Fruit fly (Drosophila melanogaster): ENCODE results near the gene ATPsynE.

The ATPsynE gene

dm6 chr3R:14287980-14288379, 38.8 kb upstream of the ATPsynE start (continued):
- TF ChIP-seq zfh2 (GFP tag; optimal IDR thresholded peaks at IDR 0.05) = no peak
- no peak for TF ChIP-seq CG18262 (tag; optimal IDR thresholded peaks at IDR 0.05)
- TF ChIP-seq pan (optimal IDR thresholded peaks at IDR 0.05) = no peak
- peak in 1 of 2 experiments; percentile 25 for TF ChIP-seq pan (GFP tag; optimal IDR thresholded peaks at IDR 0.05 in 1 of 2, IDR thresholded peaks at IDR 0.05 in 1 of 2)
- TF ChIP-seq Max (GFP tag; optimal IDR thresholded peaks at IDR 0.05) = no peak
- TF ChIP-seq shn (GFP tag; optimal IDR thresholded peaks at IDR 0.05) = no peak
- TF ChIP-seq dysf (GFP tag; IDR thresholded peaks at IDR 0.05) = no peak
- TF ChIP-seq Dp (GFP tag; optimal IDR thresholded peaks at IDR 0.05) = no peak
- TF ChIP-seq CG7839 (tag; optimal IDR thresholded peaks at IDR 0.05) = no peak
- TF ChIP-seq klu (GFP tag; IDR thresholded peaks at IDR 0.05) = no peak
- peak; percentile 42 for TF ChIP-seq sug (tag; optimal IDR thresholded peaks at IDR 0.05)
- TF ChIP-seq toy (GFP tag; IDR thresholded peaks at IDR 0.05) = no peak
- TF ChIP-seq onecut (GFP tag; IDR thresholded peaks at IDR 0.05) = no peak
- peak; percentile 53 for TF ChIP-seq CG6254 (GFP tag; optimal IDR thresholded peaks at IDR 0.05)
- no peak for TF ChIP-seq CG6654 (GFP tag; optimal IDR thresholded peaks at IDR 0.05)
- TF ChIP-seq sd (tag; optimal IDR thresholded peaks at IDR 0.05) = peak; percentile 83
- TF ChIP-seq Hey (tag; optimal IDR thresholded peaks at IDR 0.05) = peak; percentile 78
- TF ChIP-seq CG3726 (GFP tag; IDR thresholded peaks at IDR 0.05) = no peak
- no peak for TF ChIP-seq CG1233 (GFP tag; optimal IDR thresholded peaks at IDR 0.05)
- TF ChIP-seq exex (tag; optimal IDR thresholded peaks at IDR 0.05) = peak; percentile 80
- no peak for TF ChIP-seq nom (GFP tag; optimal IDR thresholded peaks at IDR 0.05)
- TF ChIP-seq insv (GFP tag; optimal IDR thresholded peaks at IDR 0.05) = no peak
- no peak for TF ChIP-seq Hr39 (optimal IDR thresholded peaks at IDR 0.05)
- TF ChIP-seq bigmax (GFP tag; optimal IDR thresholded peaks at IDR 0.05) = no peak
- TF ChIP-seq CG18599 (GFP tag; optimal IDR thresholded peaks at IDR 0.05) = no peak
- no peak for TF ChIP-seq scrt (GFP tag; optimal IDR thresholded peaks at IDR 0.05)

dm6 chr3R:14288669-14289383, 37.9 kb upstream of the ATPsynE start, which contains the start of gene red:
Gene red (plus strand): TSS chr3R:14289071.
- peak; percentile 58 for TF ChIP-seq CG12219 (GFP tag; optimal IDR thresholded peaks at IDR 0.05)
- TF ChIP-seq BEAF-32 (GFP tag; optimal IDR thresholded peaks at IDR 0.05) = no peak
- TF ChIP-seq CG8388 (GFP tag; optimal IDR thresholded peaks at IDR 0.05) = peak; percentile 54
- peak; percentile 35 for TF ChIP-seq CG8944 (GFP tag; optimal IDR thresholded peaks at IDR 0.05)
- TF ChIP-seq CG12744 (GFP tag; optimal IDR thresholded peaks at IDR 0.05) = peak; percentile 1
- peak; percentile 59 for TF ChIP-seq Drgx (GFP tag; IDR thresholded peaks at IDR 0.05)
- no peak for TF ChIP-seq gsb-n (tag; optimal IDR thresholded peaks at IDR 0.05)
- TF ChIP-seq CG14050 (GFP tag; IDR thresholded peaks at IDR 0.05) = peak; percentile 39; the same call in 2 of the 3 replicates
- TF ChIP-seq CG15073 (GFP tag; optimal IDR thresholded peaks at IDR 0.05) = no peak
- peak; percentile 66 for TF ChIP-seq CG9437 (GFP tag; optimal IDR thresholded peaks at IDR 0.05)
- TF ChIP-seq CG15269 (tag; optimal IDR thresholded peaks at IDR 0.05) = peak; percentile 83
- TF ChIP-seq Nf-YC (tag; optimal IDR thresholded peaks at IDR 0.05) = peak; percentile 29
- 0 out of 2 replicates have a peak, but pooled peaks have one; percentile 24 for TF ChIP-seq CG32767 (GFP tag; IDR thresholded peaks at IDR 0.05)
- TF ChIP-seq bbx (GFP tag; IDR thresholded peaks at IDR 0.05; ENCODE audit: partially characterized antibody) = no peak
- peak; percentile 75 for TF ChIP-seq CG9215 (GFP tag; IDR thresholded peaks at IDR 0.05)
- TF ChIP-seq gcm (GFP tag; optimal IDR thresholded peaks at IDR 0.05) = peak; percentile 57
- TF ChIP-seq CG6765 (GFP tag; optimal IDR thresholded peaks at IDR 0.05) = peak; percentile 51
- TF ChIP-seq CG7556 (GFP tag; optimal IDR thresholded peaks at IDR 0.05) = peak; percentile 79
- peak; percentile 59 for TF ChIP-seq Fer2 (tag; optimal IDR thresholded peaks at IDR 0.05)
- no peak for TF ChIP-seq CG3065 (GFP tag; optimal IDR thresholded peaks at IDR 0.05)
- TF ChIP-seq fu2 (GFP tag; optimal IDR thresholded peaks at IDR 0.05) = peak; percentile 59
- peak; percentile 53 for TF ChIP-seq trem (tag; optimal IDR thresholded peaks at IDR 0.05)
- peak; percentile 81 for TF ChIP-seq dmrt99B (tag; optimal IDR thresholded peaks at IDR 0.05)
- peak; percentile 47 for TF ChIP-seq CG12299 (tag; optimal IDR thresholded peaks at IDR 0.05)
- peak; percentile 81 for TF ChIP-seq lilli (GFP tag; optimal IDR thresholded peaks at IDR 0.05)
